Worm (Caenorhabditis elegans) whole organism, mixed stage, embryonic: ENCODE results near the gene F56D6.13.

ENCODE experiments used
- M03D4.4 ChIP-seq: sonication (generic microtip); optimal IDR thresholded peaks from 2 replicates; lab custom pipeline; 2017; ENCODE audit warnings: mild to moderate bottlenecking, missing genetic modification characterization, missing compliant biosample characterization
- bed-3 ChIP-seq: fragments of 200-800 bp; sonication (Bioruptor generic); optimal IDR thresholded peaks from 3 replicates; lab custom pipeline; 2018; ENCODE audit warnings: mild to moderate bottlenecking, missing genetic modification characterization, moderate library complexity, missing compliant biosample characterization
- ceh-39 ChIP-seq: fragments of 150-350 bp; optimal IDR thresholded peaks from 2 replicates; lab custom pipeline; 2014; ENCODE audit warnings: missing biosample characterization, missing genetic modification characterization
- ceh-43 ChIP-seq: fragments of 200-800 bp; sonication (Bioruptor generic); optimal IDR thresholded peaks from 2 replicates; lab custom pipeline; 2018; ENCODE audit warnings: mild to moderate bottlenecking, missing genetic modification characterization, moderate library complexity, missing compliant biosample characterization
- cnd-1 ChIP-seq: fragments of 200-800 bp; sonication (Bioruptor generic); optimal IDR thresholded peaks from 2 replicates; lab custom pipeline; 2018; ENCODE audit warnings: mild to moderate bottlenecking, missing genetic modification characterization, missing compliant biosample characterization
- drap-1 ChIP-seq: fragments of 200-800 bp; sonication (Bioruptor generic); optimal IDR thresholded peaks from 3 replicates; lab custom pipeline; 2018; ENCODE audit warnings: mild to moderate bottlenecking, missing genetic modification characterization, missing compliant biosample characterization
- elt-1 ChIP-seq: sonication (generic microtip); optimal IDR thresholded peaks from 2 replicates; lab custom pipeline; 2017; ENCODE audit warnings: missing genetic modification characterization, mild to moderate bottlenecking, missing compliant biosample characterization, antibody characterized with exemption, moderate library complexity, borderline replicate concordance; ENCODE audit not compliant: insufficient read depth
- elt-3 ChIP-seq: fragments of 150-350 bp; optimal IDR thresholded peaks from 2 replicates; lab custom pipeline; 2014; ENCODE audit warnings: missing biosample characterization, missing genetic modification characterization
- flh-1 ChIP-seq: fragments of 200-800 bp; sonication (Bioruptor generic); optimal IDR thresholded peaks from 2 replicates; lab custom pipeline; 2018; ENCODE audit warnings: mild to moderate bottlenecking, missing genetic modification characterization, moderate library complexity, missing compliant biosample characterization
- lin-13 ChIP-seq: fragments of 150-350 bp; optimal IDR thresholded peaks from 2 replicates; lab custom pipeline; 2014; ENCODE audit warnings: missing biosample characterization, missing genetic modification characterization
- lin-32 ChIP-seq: fragments of 200-800 bp; sonication (Bioruptor generic); optimal IDR thresholded peaks from 2 replicates; lab custom pipeline; 2018; ENCODE audit warnings: mild to moderate bottlenecking, missing genetic modification characterization, missing compliant biosample characterization
- lsy-2 ChIP-seq: fragments of 150-350 bp; optimal IDR thresholded peaks from 2 replicates; lab custom pipeline; 2014; ENCODE audit warnings: missing biosample characterization, missing genetic modification characterization
- mep-1 ChIP-seq: fragments of 150-350 bp; optimal IDR thresholded peaks from 2 replicates; lab custom pipeline; 2017; ENCODE audit warnings: missing biosample characterization, missing genetic modification reagents, missing genetic modification characterization, inconsistent platforms
- mls-2 ChIP-seq: sonication (generic microtip); optimal IDR thresholded peaks from 2 replicates; lab custom pipeline; 2016; ENCODE audit warnings: mild to moderate bottlenecking, missing genetic modification characterization, moderate library complexity, missing compliant biosample characterization
- nhr-12 ChIP-seq: fragments of 150-350 bp; optimal IDR thresholded peaks from 2 replicates; lab custom pipeline; 2014; ENCODE audit warnings: missing biosample characterization, missing genetic modification characterization
- nhr-2 ChIP-seq: fragments of 150-350 bp; optimal IDR thresholded peaks from 2 replicates; lab custom pipeline; 2014; ENCODE audit warnings: missing biosample characterization, missing genetic modification characterization
- nhr-237 ChIP-seq: fragments of 150-350 bp; optimal IDR thresholded peaks from 2 replicates; lab custom pipeline; 2014; ENCODE audit warnings: missing biosample characterization, missing genetic modification characterization
- nhr-28 ChIP-seq: fragments of 150-350 bp; optimal IDR thresholded peaks from 2 replicates; lab custom pipeline; 2014; ENCODE audit warnings: missing biosample characterization, missing genetic modification characterization
- nhr-76 ChIP-seq: sonication (generic microtip); optimal IDR thresholded peaks from 2 replicates; lab custom pipeline; 2017; ENCODE audit warnings: missing biosample characterization, missing genetic modification characterization
- pha-4 ChIP-seq: fragments of 150-350 bp; optimal IDR thresholded peaks from 2 replicates; lab custom pipeline; 2018; ENCODE audit warnings: missing biosample characterization, missing genetic modification reagents, missing genetic modification characterization
- sem-2 ChIP-seq: fragments of 200-800 bp; sonication (Bioruptor generic); optimal IDR thresholded peaks from 2 replicates; lab custom pipeline; 2018; ENCODE audit warnings: mild to moderate bottlenecking, missing genetic modification characterization, missing compliant biosample characterization
- snpc-4 ChIP-seq: fragments of 150-350 bp; optimal IDR thresholded peaks from 2 replicates; lab custom pipeline; 2014; ENCODE audit warnings: missing biosample characterization, missing genetic modification characterization
- sptf-1 ChIP-seq: sonication (generic microtip); optimal IDR thresholded peaks from 2 replicates; lab custom pipeline; 2017; ENCODE audit warnings: mild to moderate bottlenecking, missing genetic modification characterization, moderate library complexity, missing compliant biosample characterization
- tbx-8 ChIP-seq: fragments of 200-800 bp; sonication (Bioruptor generic); optimal IDR thresholded peaks from 2 replicates; lab custom pipeline; 2018; ENCODE audit warnings: mild to moderate bottlenecking, missing genetic modification characterization, moderate library complexity, missing compliant biosample characterization
- unc-120 ChIP-seq: sonication (generic microtip); optimal IDR thresholded peaks from 2 replicates; lab custom pipeline; 2017; ENCODE audit warnings: missing genetic modification characterization, missing compliant biosample characterization; ENCODE audit not compliant: poor library complexity, severe bottlenecking
- unc-39 ChIP-seq: fragments of 150-350 bp; optimal IDR thresholded peaks from 2 replicates; lab custom pipeline; 2014; ENCODE audit warnings: missing biosample characterization, missing genetic modification characterization
- unc-62 ChIP-seq: fragments of 150-350 bp; optimal IDR thresholded peaks from 2 replicates; lab custom pipeline; 2014; ENCODE audit warnings: missing biosample characterization, missing genetic modification reagents, missing genetic modification characterization
- zip-8 ChIP-seq: fragments of 150-350 bp; optimal IDR thresholded peaks from 2 replicates; lab custom pipeline; 2014; ENCODE audit warnings: missing biosample characterization, missing genetic modification characterization
- ztf-11 ChIP-seq: fragments of 150-350 bp; optimal IDR thresholded peaks from 2 replicates; lab custom pipeline; 2014; ENCODE audit warnings: missing biosample characterization, missing genetic modification characterization

The F56D6.13 gene

DNA sequence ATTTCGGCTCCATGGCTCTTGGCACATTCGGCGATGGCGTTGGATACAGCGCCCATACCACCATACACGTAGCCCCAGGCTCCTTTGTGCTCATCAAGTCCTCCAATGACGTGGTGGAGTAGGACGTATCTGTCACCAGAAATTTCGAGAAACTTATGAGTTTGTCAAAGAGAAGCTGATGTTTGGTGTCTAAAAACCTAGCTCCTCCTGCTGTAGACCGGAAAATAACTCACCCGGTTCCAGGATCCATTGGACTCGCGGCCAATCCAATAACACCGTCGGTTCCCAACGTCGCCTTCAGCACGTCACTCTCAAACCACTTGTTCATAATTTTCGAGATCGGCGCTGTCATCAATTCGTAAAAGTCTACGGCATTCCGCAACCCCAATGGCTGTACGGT is 32.3 kb upstream of the F56D6.13 start:
- no peak for TF ChIP-seq ceh-43
- TF ChIP-seq lsy-2 (tag; lab: Kevin White, UChicago), result no peak
- no peak for TF ChIP-seq elt-1 (tag; lab: Kevin White, UChicago)
- TF ChIP-seq drap-1, result no peak
- TF ChIP-seq lin-32 (GFP tag; lab: Kevin White, UChicago), result no peak

DNA sequence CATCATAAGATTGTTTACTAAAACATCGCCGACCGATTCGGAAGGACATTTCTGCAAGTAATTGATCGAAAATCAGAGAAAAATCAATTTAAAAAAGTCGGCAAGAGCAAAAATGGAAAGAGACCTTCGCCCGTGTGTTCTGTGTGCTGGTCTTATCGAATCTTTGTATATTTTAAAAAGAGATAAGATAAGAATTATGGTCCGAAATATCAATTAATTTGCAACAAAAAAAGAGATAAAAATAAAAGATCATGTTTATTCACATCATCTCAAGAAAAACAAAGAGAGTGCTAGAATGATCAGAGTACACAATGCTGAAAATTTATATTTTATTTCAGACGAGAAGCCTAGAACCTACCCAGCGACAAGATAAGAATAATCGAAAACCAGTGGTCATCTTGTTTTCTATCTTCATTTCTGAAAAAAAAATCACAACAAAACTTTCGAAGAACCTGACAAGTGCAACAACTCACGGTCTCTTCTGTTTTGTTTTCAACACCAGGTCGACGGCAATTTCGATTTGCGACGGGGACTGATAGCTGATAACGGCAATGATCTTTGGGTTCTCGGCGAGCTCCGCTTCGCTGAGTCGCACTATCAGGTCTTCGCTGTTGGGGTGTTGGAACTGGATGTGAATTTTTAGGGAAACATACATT is 30.8 kb upstream of the F56D6.13 start, which contains the start of gene F37C4.6:
TSS of gene F37C4.6 (minus strand) at position 51 of the 656 bp plus-strand sequence.
- TF ChIP-seq mep-1 (tag; lab: Kevin White, UChicago) (no peak), unc-39 (tag; lab: Kevin White, UChicago) (no peak), cnd-1 (no peak), sptf-1 (no peak), lsy-2 (tag; lab: Kevin White, UChicago) (no peak), mls-2 (no peak), sem-2 (GFP tag; lab: Kevin White, UChicago) (no peak), snpc-4 (no peak), tbx-8 (no peak), nhr-28 (tag; lab: Kevin White, UChicago) (no peak), nhr-2 (tag; lab: Kevin White, UChicago) (no peak), pha-4 (tag; lab: Kevin White, UChicago) (no peak)
- TF ChIP-seq, all 35 proteins: peak for 0

DNA sequence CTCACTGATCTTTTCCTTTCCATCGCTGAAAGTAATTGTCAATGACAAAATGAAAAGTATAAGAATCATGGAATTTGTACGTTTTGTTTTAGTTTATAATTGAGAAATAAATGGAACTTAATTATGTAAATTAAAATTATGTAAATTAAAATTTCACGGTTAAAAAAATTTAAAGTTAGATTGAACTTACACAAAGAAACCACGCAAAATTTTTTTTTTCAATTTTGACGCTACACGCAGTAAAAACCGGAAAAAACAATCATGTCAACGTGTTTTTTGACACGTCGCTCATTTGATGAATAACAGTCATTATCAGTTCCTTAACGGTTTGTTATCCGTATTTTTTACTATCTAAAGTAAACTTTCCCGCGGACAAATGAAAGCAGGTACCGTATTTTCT is 28.1 kb upstream of the F56D6.13 start, which contains the start of the genes F37C4.8 and oac-23:
TSS of gene F37C4.8 (minus strand) at position 101 of the 400 bp plus-strand sequence.
TSS of gene oac-23 (plus strand) at position 323 of the 400 bp plus-strand sequence.
- no peak for TF ChIP-seq cnd-1
- no peak for TF ChIP-seq elt-1 (tag; lab: Kevin White, UChicago)
- no peak for TF ChIP-seq flh-1 (GFP tag; lab: Kevin White, UChicago)
- TF ChIP-seq mls-2, result no peak
- no peak for TF ChIP-seq mep-1 (tag; lab: Kevin White, UChicago)
- no peak for TF ChIP-seq elt-3
- no peak for TF ChIP-seq sptf-1
- TF ChIP-seq ceh-43, result no peak
- no peak for TF ChIP-seq lin-32 (GFP tag; lab: Kevin White, UChicago)
- TF ChIP-seq unc-39 (tag; lab: Kevin White, UChicago), result no peak

DNA sequence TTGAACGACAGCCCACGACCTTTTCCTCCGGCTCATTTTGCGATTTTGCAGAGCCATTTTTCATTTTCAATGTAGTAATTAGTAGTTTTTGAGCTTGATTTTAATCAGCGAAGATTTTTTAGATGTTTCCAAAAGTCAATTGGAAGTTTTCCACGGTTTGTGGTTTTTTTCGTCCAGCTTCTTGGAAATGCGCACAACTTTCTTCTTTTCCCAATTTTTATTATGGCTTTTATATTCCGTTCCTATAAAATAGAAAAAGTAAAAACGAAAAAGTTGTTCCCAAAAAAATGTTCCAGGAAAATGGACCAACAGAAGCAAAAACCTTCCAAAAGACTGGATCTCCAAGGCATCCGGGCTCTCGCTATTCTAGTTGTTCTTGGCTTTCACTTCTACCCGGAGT is 23.8 kb upstream of the F56D6.13 start, which contains the start of gene oac-22:
TSS of gene oac-22 (plus strand) at position 301 of the 400 bp plus-strand sequence.
- no peak for TF ChIP-seq nhr-76 (tag; lab: Kevin White, UChicago)
- no peak for TF ChIP-seq unc-120 (tag; lab: Kevin White, UChicago)
- TF ChIP-seq nhr-2 (tag; lab: Kevin White, UChicago), result no peak
- TF ChIP-seq ceh-39, result no peak
- TF ChIP-seq unc-62 (GFP tag; lab: Kevin White, UChicago), result no peak
- TF ChIP-seq drap-1, result no peak
- TF ChIP-seq elt-1 (tag; lab: Kevin White, UChicago), result no peak
- no peak for TF ChIP-seq M03D4.4 (tag; lab: Kevin White, UChicago)
- TF ChIP-seq mls-2, result no peak
- TF ChIP-seq, all 35 proteins: peak for 0

DNA sequence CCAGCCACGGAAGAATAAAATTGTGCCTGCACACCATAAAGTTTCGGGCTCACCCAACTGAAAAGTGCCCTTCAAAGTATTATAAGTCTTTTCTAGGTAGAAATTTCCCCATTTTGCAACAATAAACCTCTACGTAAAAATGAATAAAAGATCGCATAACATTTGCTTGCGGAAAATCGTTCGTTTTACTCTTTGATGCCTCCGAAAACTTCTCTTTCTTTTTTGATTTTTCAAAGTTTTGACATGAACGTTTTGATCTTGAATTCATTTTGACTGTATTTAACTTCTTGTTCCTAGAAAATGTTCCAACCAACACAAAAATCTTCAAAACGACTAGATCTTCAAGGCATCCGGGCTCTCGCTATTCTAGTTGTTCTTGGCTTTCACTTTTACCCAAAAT is 20.3 kb upstream of the F56D6.13 start, which contains the start of gene oac-21:
TSS of gene oac-21 (plus strand) at position 301 of the 400 bp plus-strand sequence.
- TF ChIP-seq lin-13 (tag; lab: Kevin White, UChicago) (no peak), zip-8 (tag; lab: Kevin White, UChicago) (no peak), elt-3 (no peak)

DNA sequence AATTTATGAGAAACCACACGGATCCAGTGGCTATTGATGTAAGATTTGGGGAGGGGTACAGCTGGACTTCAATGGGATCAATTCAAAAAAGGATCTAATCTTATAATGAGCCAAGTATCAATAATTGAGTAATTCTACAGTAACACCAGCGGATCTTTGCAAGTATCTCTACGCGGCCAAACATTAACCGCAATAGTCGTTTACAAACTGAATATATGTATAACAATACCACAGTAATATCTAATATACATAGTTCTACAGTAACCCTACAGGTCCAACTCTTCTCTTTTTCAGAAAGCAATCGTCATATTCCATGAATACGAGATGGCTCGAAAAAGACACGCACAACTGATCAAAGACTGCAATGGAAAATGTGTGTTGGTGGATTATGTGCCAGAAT is 17.2 kb upstream of the F56D6.13 start, which contains the start of gene F56D6.9:
TSS of gene F56D6.9 (plus strand) at position 301 of the 400 bp plus-strand sequence.
- no peak for TF ChIP-seq ztf-11
- TF ChIP-seq pha-4 (tag; lab: Kevin White, UChicago), result no peak
- no peak for TF ChIP-seq elt-1 (tag; lab: Kevin White, UChicago)
- TF ChIP-seq flh-1 (GFP tag; lab: Kevin White, UChicago), result no peak
- no peak for TF ChIP-seq nhr-76 (tag; lab: Kevin White, UChicago)
- TF ChIP-seq nhr-237 (tag; lab: Kevin White, UChicago), result no peak
- no peak for TF ChIP-seq mep-1 (tag; lab: Kevin White, UChicago)
- no peak for TF ChIP-seq nhr-12 (tag; lab: Kevin White, UChicago)
- TF ChIP-seq elt-3, result no peak
- no peak for TF ChIP-seq bed-3 (GFP tag; lab: Kevin White, UChicago)
- no peak for TF ChIP-seq lsy-2 (tag; lab: Kevin White, UChicago)
